Worm (Caenorhabditis elegans) whole organism, midembryonic: ENCODE measurements around the gene Y102A5C.2.

Experiments
- T22C8.4 ChIP-seq: fragments of 200-800 bp; sonication (Bioruptor generic); IDR thresholded peaks from 2 replicates; pipeline ENCODE4 v1.3.6; 2022; ENCODE audit warnings: missing genetic modification characterization, missing compliant biosample characterization
- flt-1 ChIP-seq: fragments of 200-800 bp; sonication (Bioruptor generic); IDR thresholded peaks from 2 replicates; pipeline ENCODE4 v1.3.6; 2022; ENCODE audit warnings: missing genetic modification characterization, missing compliant biosample characterization
- klf-2 ChIP-seq: fragments of 200-800 bp; sonication (Bioruptor generic); conservative IDR thresholded peaks from 2 replicates; pipeline ENCODE4 v1.3.6; 2022; ENCODE audit warnings: missing genetic modification reagents, missing genetic modification characterization, missing compliant biosample characterization
- med-1 ChIP-seq: sonication (generic microtip); optimal IDR thresholded peaks from 2 replicates; lab custom pipeline; 2017; ENCODE audit warnings: missing genetic modification characterization, mild to moderate bottlenecking, missing compliant biosample characterization, antibody characterized with exemption, missing genetic modification reagents; ENCODE audit not compliant: insufficient read depth
- ztf-23 ChIP-seq: fragments of 200-800 bp; sonication (Bioruptor generic); IDR thresholded peaks from 2 replicates; pipeline ENCODE4 v1.3.6; 2022; ENCODE audit warnings: missing genetic modification reagents, missing genetic modification characterization, missing compliant biosample characterization
- ztf-29 ChIP-seq: fragments of 200-800 bp; sonication (Bioruptor generic); IDR thresholded peaks from 2 replicates; pipeline ENCODE4 v1.3.6; 2022; ENCODE audit warnings: missing genetic modification reagents, missing genetic modification characterization, missing compliant biosample characterization

DNA sequence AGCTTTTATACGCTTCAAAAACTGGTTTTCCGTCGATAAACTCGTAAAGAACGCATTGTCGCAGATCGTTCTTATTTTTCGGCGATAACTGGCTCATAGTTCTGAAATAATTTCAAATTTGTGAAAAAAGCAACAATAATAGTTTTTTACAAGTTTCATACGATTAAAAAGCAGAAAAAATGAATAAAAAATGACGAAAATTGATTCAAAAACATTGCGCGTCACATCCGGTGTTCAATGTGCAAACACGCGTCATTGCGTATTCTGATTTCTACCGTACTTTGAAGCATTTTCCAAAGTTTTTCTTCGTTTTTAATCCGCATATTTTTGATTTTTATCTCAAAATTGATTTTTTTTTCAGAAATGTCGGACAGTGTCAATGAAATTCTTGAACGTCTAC lies at the start of gene Y102A5C.2, which contains the start of gene fbxa-206:
- TF ChIP-seq ztf-23 (GFP tag; lab: Robert Waterston, UW): no peak
- TF ChIP-seq klf-2 (GFP tag; lab: Robert Waterston, UW): no peak
- no peak for TF ChIP-seq ztf-29
- TF ChIP-seq T22C8.4 (GFP tag; lab: Robert Waterston, UW): no peak
- TF ChIP-seq flt-1 (GFP tag; lab: Robert Waterston, UW): no peak
- no peak for TF ChIP-seq med-1 (GFP tag; lab: Kevin White, UChicago)
